Worm (Caenorhabditis elegans) whole organism, L3 larva: ENCODE data around the gene cwn-1.

Source experiments
- ZK546.5 ChIP-seq: sonication (generic microtip); optimal IDR thresholded peaks from 2 replicates; lab custom pipeline; 2017; ENCODE audit warnings: missing biosample characterization, missing genetic modification characterization
- aly-2 ChIP-seq: fragments of 150-350 bp; optimal IDR thresholded peaks from 2 replicates; lab custom pipeline; 2014; ENCODE audit warnings: missing biosample characterization, missing genetic modification characterization
- ama-1 ChIP-seq: fragments of 150-350 bp; optimal IDR thresholded peaks from 2 replicates; lab custom pipeline; 2018
- ceh-82 ChIP-seq: fragments of 150-350 bp; optimal IDR thresholded peaks from 2 replicates; lab custom pipeline; 2014; ENCODE audit warnings: missing biosample characterization, missing genetic modification characterization
- ceh-9 ChIP-seq: sonication (generic microtip); optimal IDR thresholded peaks from 2 replicates; lab custom pipeline; 2018; ENCODE audit warnings: missing biosample characterization, missing genetic modification characterization
- elt-1 ChIP-seq: fragments of 150-350 bp; optimal IDR thresholded peaks from 2 replicates; lab custom pipeline; 2014; ENCODE audit warnings: missing biosample characterization, missing genetic modification characterization
- elt-2 ChIP-seq: sonication (generic microtip); optimal IDR thresholded peaks from 2 replicates; lab custom pipeline; 2016; ENCODE audit warnings: missing genetic modification reagents, mild to moderate bottlenecking, missing genetic modification characterization, missing compliant biosample characterization
- elt-3 ChIP-seq, 3 experiments: fragments of 150-350 bp in 1 of 3; sonication (generic microtip) in 2 of 3; optimal IDR thresholded peaks; 2 replicates in 2 of 3; 4 replicates in 1 of 3; lab custom pipeline; 2014 to 2017; ENCODE audit warnings: missing biosample characterization in 3 of 3, missing genetic modification characterization in 3 of 3
- eor-1 ChIP-seq, 2 experiments: fragments of 150-350 bp; optimal IDR thresholded peaks; 2 replicates each; lab custom pipeline; 2014 to 2018; ENCODE audit warnings: missing biosample characterization in 2 of 2, missing genetic modification characterization in 2 of 2
- fkh-10 ChIP-seq: sonication (generic microtip); optimal IDR thresholded peaks from 2 replicates; lab custom pipeline; 2017; ENCODE audit warnings: missing biosample characterization, missing genetic modification reagents, missing genetic modification characterization
- fos-1 ChIP-seq: fragments of 150-350 bp; optimal IDR thresholded peaks from 2 replicates; lab custom pipeline; 2014; ENCODE audit warnings: missing biosample characterization, missing genetic modification characterization
- jun-1 ChIP-seq: fragments of 150-350 bp; optimal IDR thresholded peaks from 2 replicates; lab custom pipeline; 2014; ENCODE audit warnings: missing biosample characterization, missing genetic modification reagents, missing genetic modification characterization
- lin-39 ChIP-seq: fragments of 150-350 bp; optimal IDR thresholded peaks from 2 replicates; lab custom pipeline; 2018; ENCODE audit warnings: missing biosample characterization, missing genetic modification reagents, missing genetic modification characterization
- lsy-12 ChIP-seq: sonication (generic microtip); optimal IDR thresholded peaks from 2 replicates; lab custom pipeline; 2016; ENCODE audit warnings: mild to moderate bottlenecking, missing genetic modification characterization, missing compliant biosample characterization
- mdl-1 ChIP-seq: fragments of 150-350 bp; optimal IDR thresholded peaks from 2 replicates; lab custom pipeline; 2014; ENCODE audit warnings: missing biosample characterization, missing genetic modification characterization
- mml-1 ChIP-seq: fragments of 150-350 bp; sonication (generic microtip); optimal IDR thresholded peaks from 3 replicates; lab custom pipeline; 2014; ENCODE audit warnings: missing biosample characterization, missing genetic modification characterization
- nhr-11 ChIP-seq: fragments of 150-350 bp; optimal IDR thresholded peaks from 2 replicates; lab custom pipeline; 2014; ENCODE audit warnings: missing biosample characterization, missing genetic modification characterization
- nhr-23 ChIP-seq: fragments of 150-350 bp; optimal IDR thresholded peaks from 2 replicates; lab custom pipeline; 2014; ENCODE audit warnings: missing biosample characterization, missing genetic modification reagents, missing genetic modification characterization
- nhr-237 ChIP-seq: fragments of 150-350 bp; optimal IDR thresholded peaks from 2 replicates; lab custom pipeline; 2014; ENCODE audit warnings: missing biosample characterization, missing genetic modification characterization
- nhr-25 ChIP-seq: sonication (generic microtip); optimal IDR thresholded peaks from 2 replicates; lab custom pipeline; 2017; ENCODE audit warnings: missing biosample characterization, missing genetic modification characterization
- nhr-28 ChIP-seq: fragments of 150-350 bp; optimal IDR thresholded peaks from 2 replicates; lab custom pipeline; 2014; ENCODE audit warnings: missing biosample characterization, missing genetic modification characterization
- nhr-43 ChIP-seq: sonication (generic microtip); optimal IDR thresholded peaks from 2 replicates; lab custom pipeline; 2016; ENCODE audit warnings: mild to moderate bottlenecking, missing genetic modification characterization, missing compliant biosample characterization; ENCODE audit not compliant: poor library complexity, severe bottlenecking
- nhr-67 ChIP-seq: fragments of 150-350 bp; optimal IDR thresholded peaks from 2 replicates; lab custom pipeline; 2014; ENCODE audit warnings: missing biosample characterization, missing genetic modification characterization
- nhr-76 ChIP-seq: fragments of 150-350 bp; sonication (generic microtip); optimal IDR thresholded peaks from 5 replicates; lab custom pipeline; 2014; ENCODE audit warnings: missing biosample characterization, missing genetic modification characterization
- pqm-1 ChIP-seq: fragments of 150-350 bp; optimal IDR thresholded peaks from 2 replicates; lab custom pipeline; 2017; ENCODE audit warnings: missing biosample characterization, missing genetic modification characterization, inconsistent platforms
- sea-2 ChIP-seq: fragments of 150-350 bp; sonication (generic microtip); optimal IDR thresholded peaks from 4 replicates; lab custom pipeline; 2014; ENCODE audit warnings: missing biosample characterization, missing genetic modification reagents, missing genetic modification characterization
- snpc-4 ChIP-seq: fragments of 150-350 bp; optimal IDR thresholded peaks from 2 replicates; lab custom pipeline; 2014; ENCODE audit warnings: missing biosample characterization, missing genetic modification characterization
- tbx-2 ChIP-seq: sonication (generic microtip); optimal IDR thresholded peaks from 2 replicates; lab custom pipeline; 2016; ENCODE audit warnings: mild to moderate bottlenecking, missing genetic modification characterization, missing compliant biosample characterization
- unc-39 ChIP-seq: sonication (generic microtip); optimal IDR thresholded peaks from 4 replicates; lab custom pipeline; 2017; ENCODE audit warnings: missing biosample characterization, missing genetic modification characterization
- unc-62 ChIP-seq: fragments of 150-350 bp; sonication (generic microtip); optimal IDR thresholded peaks from 4 replicates; lab custom pipeline; 2014; ENCODE audit warnings: missing biosample characterization, missing genetic modification reagents, missing genetic modification characterization
- zag-1 ChIP-seq: fragments of 150-350 bp; optimal IDR thresholded peaks from 2 replicates; lab custom pipeline; 2014; ENCODE audit warnings: missing biosample characterization, missing genetic modification characterization
- ztf-4 ChIP-seq: fragments of 150-350 bp; optimal IDR thresholded peaks from 2 replicates; lab custom pipeline; 2014; ENCODE audit warnings: missing biosample characterization, missing genetic modification characterization

cwn-1 gene

DNA sequence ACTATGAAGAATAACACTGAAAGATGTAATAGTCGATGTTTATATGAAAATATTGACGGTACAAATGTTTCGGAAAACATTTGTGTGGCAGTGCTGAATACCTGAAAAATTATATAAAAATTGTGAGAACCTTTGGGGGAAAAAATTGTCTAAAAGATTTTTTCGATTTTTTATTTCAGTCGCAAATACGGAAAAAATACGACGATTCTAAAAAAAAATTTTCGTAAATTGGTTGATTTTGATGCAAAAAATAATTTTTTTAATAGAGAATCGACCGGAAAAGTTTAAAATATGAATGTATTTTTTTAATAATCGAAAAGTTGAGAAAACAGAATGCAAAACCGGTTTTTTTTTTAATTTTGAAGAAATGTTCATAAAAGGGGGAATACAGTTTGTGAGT, 38.2 kb downstream of the cwn-1 start, which contains the start of gene C50D2.7:
C50D2.7 (minus strand) TSS at position 101 of the 400 bp plus-strand sequence.
- TF ChIP-seq ceh-82 (tag; lab: Kevin White, UChicago) (no peak), elt-1 (no peak), mdl-1 (no peak), aly-2 (tag; lab: Kevin White, UChicago) (no peak), mml-1 (no peak), nhr-23 (tag; lab: Kevin White, UChicago) (no peak), ZK546.5 (tag; lab: Kevin White, UChicago) (no peak), pqm-1 (tag; lab: Kevin White, UChicago) (no peak), jun-1 (tag; lab: Kevin White, UChicago) (no peak), nhr-43 (tag; lab: Kevin White, UChicago) (no peak), snpc-4 (tag; lab: Kevin White, UChicago) (no peak), nhr-76 (no peak), zag-1 (tag; lab: Kevin White, UChicago) (no peak), nhr-67 (tag; lab: Kevin White, UChicago) (no peak), elt-2 (tag; lab: Kevin White, UChicago) (no peak)

- TF ChIP-seq nhr-11: no peak
- TF ChIP-seq elt-3 (tag; optimal IDR thresholded peaks at IDR 0.05; lab: Kevin White, UChicago): no peak
- no peak for TF ChIP-seq zag-1 (tag; lab: Kevin White, UChicago)
- no peak for TF ChIP-seq nhr-23 (tag; lab: Kevin White, UChicago)
- TF ChIP-seq ztf-4: no peak
- no peak for TF ChIP-seq ceh-9 (tag; lab: Kevin White, UChicago)
- TF ChIP-seq lin-39: no peak
- TF ChIP-seq ama-1: no peak
- TF ChIP-seq ZK546.5 (tag; lab: Kevin White, UChicago): no peak
- TF ChIP-seq fos-1 (tag; lab: Kevin White, UChicago): no peak
- TF ChIP-seq fkh-10 (GFP tag; lab: Kevin White, UChicago): no peak
These were observed 42.0 kb downstream of the cwn-1 start, which contains the start of gene mcat-1 for ce11 chrII:91419-91818. mcat-1 (minus strand) TSS chrII:91519.

ce11 chrII:87937-88336, 45.5 kb downstream of the cwn-1 start:
- TF ChIP-seq nhr-28 (tag; lab: Kevin White, UChicago): no peak
- no peak for TF ChIP-seq unc-62 (GFP tag; lab: Kevin White, UChicago)
- TF ChIP-seq lsy-12: no peak

- TF ChIP-seq nhr-67 (tag; lab: Kevin White, UChicago) (no peak), unc-39 (tag; lab: Kevin White, UChicago) (no peak), eor-1 (tag; optimal IDR thresholded peaks at IDR 0.05; lab: Kevin White, UChicago) (no peak), tbx-2 (no peak), nhr-25 (tag; lab: Kevin White, UChicago) (no peak), sea-2 (GFP tag; lab: Kevin White, UChicago) (no peak), nhr-28 (tag; lab: Kevin White, UChicago) (no peak), unc-62 (GFP tag; lab: Kevin White, UChicago) (no peak), lin-39 (no peak), jun-1 (tag; lab: Kevin White, UChicago) (no peak), nhr-11 (no peak), mdl-1 (no peak), nhr-237 (tag; lab: Kevin White, UChicago) (no peak), nhr-76 (no peak), fos-1 (tag; lab: Kevin White, UChicago) (no peak)
These were observed 46.6 kb downstream of the cwn-1 start for ce11 chrII:86794-87193.

DNA sequence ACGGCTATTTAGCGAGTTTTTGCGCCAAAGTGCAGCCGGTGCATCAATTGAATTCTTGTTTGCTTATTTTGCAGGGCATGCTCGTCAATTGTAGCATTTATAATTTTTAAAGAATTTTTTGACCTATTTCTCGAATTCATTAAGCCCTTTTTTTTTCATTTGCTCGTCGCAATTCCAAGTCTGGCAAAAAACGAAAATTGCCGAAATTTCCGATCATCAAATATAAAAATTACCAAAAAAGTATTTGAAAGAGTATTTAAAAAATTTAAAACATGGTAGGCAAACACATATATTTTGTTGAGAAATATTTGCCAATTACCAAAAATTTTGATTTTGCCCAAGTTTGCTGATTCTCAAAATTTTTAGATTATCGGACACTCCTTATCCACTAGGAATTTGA, 49.3 kb downstream of the cwn-1 start, which contains the start of gene C50D2.6:
C50D2.6 (plus strand) TSS at position 301 of the 400 bp plus-strand sequence.
- no peak for TF ChIP-seq unc-39 (tag; lab: Kevin White, UChicago)
- no peak for TF ChIP-seq ceh-82 (tag; lab: Kevin White, UChicago)
